Worm (Caenorhabditis elegans): Measurements from ENCODE around the gene str-181.

ce11 chrV:12679807-12680206 lies 38.7 kb downstream of the str-181 start, which contains the start of gene frpr-15:
- TF ChIP-seq ztf-11 (tag; optimal IDR thresholded peaks at IDR 0.05) (no peak), snpc-4 (tag; optimal IDR thresholded peaks at IDR 0.05) (no peak), nhr-77 (tag; optimal IDR thresholded peaks at IDR 0.05) (no peak), lin-15B (tag; optimal IDR thresholded peaks at IDR 0.05) (no peak)

Measured in whole organism, L3 larva.